Fruit fly (Drosophila melanogaster) whole organism, pupa: ENCODE data around the gene Brd8.
A peak's percentile ranks its signal among the peaks of the same experiment; 100 is the strongest.

Source experiments
- CG10348 ChIP-seq: fragments of 200-800 bp; sonication (Bioruptor generic); IDR thresholded peaks from 2 replicates; pipeline ENCODE4 v1.3.6; 2022; ENCODE audit warnings: missing biosample characterization, missing genetic modification characterization
- CG12605 ChIP-seq: fragments of 200-800 bp; sonication (Bioruptor generic); IDR thresholded peaks from 2 replicates; pipeline ENCODE4 v1.3.6; 2022; ENCODE audit warnings: missing biosample characterization, missing genetic modification characterization
- CG13204 ChIP-seq: fragments of 200-800 bp; sonication (Bioruptor generic); optimal IDR thresholded peaks from 2 replicates; lab custom pipeline; 2018; ENCODE audit warnings: missing biosample characterization, mild to moderate bottlenecking, missing genetic modification characterization, moderate library complexity
- CG14655 ChIP-seq: fragments of 200-800 bp; sonication (Bioruptor generic); optimal IDR thresholded peaks from 3 replicates; lab custom pipeline; 2017; ENCODE audit warnings: mild to moderate bottlenecking, missing biosample characterization, missing genetic modification reagents, missing genetic modification characterization
- CG15710 ChIP-seq: fragments of 200-800 bp; sonication (Bioruptor generic); optimal IDR thresholded peaks from 2 replicates; lab custom pipeline; 2018; ENCODE audit warnings: missing biosample characterization, mild to moderate bottlenecking, missing genetic modification characterization, moderate library complexity
- CG17806 ChIP-seq: fragments of 200-800 bp; sonication (Bioruptor generic); optimal IDR thresholded peaks from 2 replicates; lab custom pipeline; 2018; ENCODE audit warnings: missing biosample characterization, mild to moderate bottlenecking, missing genetic modification characterization, moderate library complexity
- CG32121 ChIP-seq: fragments of 200-800 bp; sonication (Bioruptor generic); IDR thresholded peaks from 2 replicates; pipeline ENCODE4 v1.3.6; 2022; ENCODE audit warnings: missing biosample characterization, missing genetic modification characterization
- CG34367 ChIP-seq: fragments of 200-800 bp; sonication (Bioruptor generic); optimal IDR thresholded peaks from 2 replicates; lab custom pipeline; 2018; ENCODE audit warnings: missing biosample characterization, mild to moderate bottlenecking, missing genetic modification characterization
- CG4496 ChIP-seq: fragments of 200-800 bp; sonication (Bioruptor generic); IDR thresholded peaks from 3 replicates; pipeline ENCODE4 v1.3.6; 2022; ENCODE audit warnings: missing biosample characterization, missing genetic modification characterization
- CG8159 ChIP-seq: fragments of 200-800 bp; sonication (Bioruptor generic); optimal IDR thresholded peaks from 3 replicates; lab custom pipeline; 2018; ENCODE audit warnings: missing biosample characterization, mild to moderate bottlenecking, missing genetic modification characterization, moderate library complexity
- CG8301 ChIP-seq: fragments of 200-800 bp; sonication (Bioruptor generic); optimal IDR thresholded peaks from 2 replicates; lab custom pipeline; 2018; ENCODE audit warnings: missing biosample characterization, mild to moderate bottlenecking, missing genetic modification characterization
- CG9948 ChIP-seq: fragments of 200-800 bp; sonication (Bioruptor generic); optimal IDR thresholded peaks from 2 replicates; lab custom pipeline; 2018; ENCODE audit warnings: missing biosample characterization, mild to moderate bottlenecking, missing genetic modification characterization, moderate library complexity
- D1 ChIP-seq: fragments of 200-800 bp; sonication (Bioruptor generic); optimal IDR thresholded peaks from 2 replicates; lab custom pipeline; 2018; ENCODE audit warnings: missing biosample characterization, mild to moderate bottlenecking, missing genetic modification characterization, moderate library complexity
- EcR ChIP-seq: fragments of 200-800 bp; sonication (Bioruptor generic); optimal IDR thresholded peaks from 3 replicates; lab custom pipeline; 2019; ENCODE audit warnings: missing biosample characterization, missing genetic modification characterization, mild to moderate bottlenecking, moderate library complexity, missing genetic modification reagents
- Ets98B ChIP-seq: fragments of 200-800 bp; sonication (Bioruptor generic); IDR thresholded peaks from 2 replicates; pipeline ENCODE4 v1.3.6; 2022; ENCODE audit warnings: missing biosample characterization, missing genetic modification characterization
- Pif1A ChIP-seq: fragments of 200-800 bp; sonication (Bioruptor generic); optimal IDR thresholded peaks from 3 replicates; lab custom pipeline; 2016; ENCODE audit warnings: missing biosample characterization, missing genetic modification characterization
- Pif1B ChIP-seq: fragments of 200-800 bp; sonication (Bioruptor generic); optimal IDR thresholded peaks from 3 replicates; lab custom pipeline; 2016; ENCODE audit warnings: missing biosample characterization, missing genetic modification characterization
- Snoo ChIP-seq: fragments of 200-800 bp; sonication (Bioruptor generic); optimal IDR thresholded peaks from 3 replicates; lab custom pipeline; 2017; ENCODE audit warnings: missing biosample characterization, mild to moderate bottlenecking, missing genetic modification characterization, inconsistent platforms
- fd96Ca ChIP-seq: fragments of 200-800 bp; sonication (Bioruptor generic); IDR thresholded peaks from 3 replicates; pipeline ENCODE4 v1.3.6; 2022; ENCODE audit warnings: missing biosample characterization, missing genetic modification characterization
- gl ChIP-seq: fragments of 200-800 bp; sonication (Bioruptor generic); optimal IDR thresholded peaks from 2 replicates; lab custom pipeline; 2018; ENCODE audit warnings: missing biosample characterization, mild to moderate bottlenecking, missing genetic modification characterization
- rn ChIP-seq: fragments of 200-800 bp; sonication (Bioruptor generic); IDR thresholded peaks from 2 replicates; pipeline ENCODE4 v1.3.6; 2022; ENCODE audit warnings: missing biosample characterization, missing genetic modification characterization

Brd8 gene

DNA sequence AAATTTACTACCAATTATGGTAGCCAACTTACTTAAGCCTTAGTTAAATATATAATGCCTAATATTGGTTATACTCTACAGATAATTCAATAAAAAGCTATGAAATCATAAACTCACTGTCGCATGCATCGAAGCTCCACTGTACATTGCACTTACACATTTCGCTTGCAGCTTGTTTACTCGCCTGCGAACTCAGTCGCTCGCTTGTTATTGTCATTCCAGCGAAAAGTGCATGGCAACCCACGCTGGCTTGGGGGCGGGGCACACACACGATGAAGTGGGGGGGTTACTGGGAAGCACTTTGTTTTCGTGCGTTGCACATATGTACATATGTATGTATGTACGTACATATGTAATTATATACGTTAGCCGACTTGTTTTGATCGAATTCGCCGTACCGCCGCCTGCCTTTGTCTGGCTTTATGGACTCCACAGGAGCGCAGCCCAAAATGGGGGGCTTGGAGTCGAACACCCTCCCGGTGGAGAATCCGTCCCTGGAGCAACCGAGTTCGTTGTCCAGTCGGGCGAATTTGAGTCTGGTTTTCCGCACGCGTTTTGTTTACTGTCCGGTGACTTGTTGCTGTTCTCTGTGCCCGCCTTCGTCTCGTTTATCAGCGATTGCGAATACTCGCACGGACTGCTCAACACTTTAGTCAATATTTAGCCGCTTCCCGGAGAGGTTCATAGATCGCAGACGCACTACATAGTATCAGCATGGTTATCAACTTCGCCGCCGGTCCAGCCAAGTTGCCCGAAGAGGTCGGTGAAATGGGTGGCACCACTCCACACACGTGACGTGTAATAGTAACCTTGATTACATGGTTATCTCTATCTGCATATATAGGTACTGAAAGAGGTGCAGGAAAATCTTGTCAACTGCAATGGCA lies 23.2 kb upstream of the Brd8 start, which contains the start of gene CG11899:
Gene CG11899, plus strand, starts transcription at position 648 of the 887 bp plus-strand sequence.
- peak; percentile 84 for TF ChIP-seq CG4496 (GFP tag; lab: Robert Waterston, UW)
- peak; percentile 56 for TF ChIP-seq CG34367 (tag; lab: Kevin White, UChicago)
- peak; percentile 69 for TF ChIP-seq CG32121 (GFP tag; lab: Robert Waterston, UW)
- peak; percentile 63 for TF ChIP-seq CG8159 (tag; lab: Kevin White, UChicago)
- peak; percentile 59 for TF ChIP-seq CG17806 (tag; lab: Kevin White, UChicago)
- TF ChIP-seq gl (tag; lab: Kevin White, UChicago) = peak; percentile 80
- TF ChIP-seq Snoo (tag; lab: Kevin White, UChicago) = peak; percentile 77
- peak; percentile 73 for TF ChIP-seq Pif1A (GFP tag; lab: Kevin White, UChicago)
- TF ChIP-seq Pif1B (GFP tag; lab: Kevin White, UChicago) = peak; percentile 82
- peak; percentile 83 for TF ChIP-seq CG13204 (GFP tag; lab: Kevin White, UChicago)
- TF ChIP-seq fd96Ca (GFP tag; lab: Robert Waterston, UW) = peak; percentile 88
- TF ChIP-seq CG12605 (GFP tag; lab: Robert Waterston, UW) = peak; percentile 68
- TF ChIP-seq rn (GFP tag; lab: Robert Waterston, UW) = peak; percentile 59; the same call in 1 of the 2 replicates
- TF ChIP-seq EcR (GFP tag; lab: Kevin White, UChicago) = peak; percentile 99
- peak; percentile 43 for TF ChIP-seq CG9948 (tag; lab: Kevin White, UChicago)
- TF ChIP-seq CG14655 (GFP tag; lab: Kevin White, UChicago) = peak; percentile 78
- TF ChIP-seq CG8301 (tag; lab: Kevin White, UChicago) = peak; percentile 53
- TF ChIP-seq Ets98B (GFP tag; lab: Robert Waterston, UW) = peak; percentile 88
- no peak for TF ChIP-seq CG10348
- peak; percentile 55 for TF ChIP-seq CG15710 (tag; lab: Kevin White, UChicago)
- no peak for TF ChIP-seq D1

DNA sequence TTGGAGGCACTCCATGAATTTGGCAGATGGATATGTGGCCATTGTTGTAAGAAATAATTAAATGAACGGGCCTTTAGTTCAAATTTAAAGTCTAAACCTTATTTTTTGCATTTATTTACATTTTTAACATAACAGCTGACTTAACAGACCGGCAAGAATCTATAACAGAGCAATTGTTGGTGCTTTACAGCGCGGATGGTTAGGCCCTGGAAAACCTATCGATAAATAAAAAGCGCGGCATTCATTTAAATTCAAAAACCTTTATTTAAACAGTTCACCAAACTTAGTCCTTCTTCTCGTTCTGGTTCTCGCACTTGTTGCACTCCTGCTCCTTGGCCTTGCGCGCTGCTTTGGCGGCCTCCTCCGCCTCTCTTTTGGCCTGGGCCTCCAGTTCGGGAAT lies 20.9 kb upstream of the Brd8 start, which contains the start of gene Mesh1:
Gene Mesh1, minus strand, starts transcription at position 108 of the 400 bp plus-strand sequence.
- TF ChIP-seq CG8301 (tag; lab: Kevin White, UChicago) (no peak), CG12605 (GFP tag; lab: Robert Waterston, UW) (no peak), Pif1A (GFP tag; lab: Kevin White, UChicago) (no peak), CG13204 (GFP tag; lab: Kevin White, UChicago) (no peak), CG15710 (tag; lab: Kevin White, UChicago) (no peak), Snoo (tag; lab: Kevin White, UChicago) (no peak), CG14655 (GFP tag; lab: Kevin White, UChicago) (no peak), rn (GFP tag; lab: Robert Waterston, UW) (no peak), CG34367 (tag; lab: Kevin White, UChicago) (no peak)

DNA sequence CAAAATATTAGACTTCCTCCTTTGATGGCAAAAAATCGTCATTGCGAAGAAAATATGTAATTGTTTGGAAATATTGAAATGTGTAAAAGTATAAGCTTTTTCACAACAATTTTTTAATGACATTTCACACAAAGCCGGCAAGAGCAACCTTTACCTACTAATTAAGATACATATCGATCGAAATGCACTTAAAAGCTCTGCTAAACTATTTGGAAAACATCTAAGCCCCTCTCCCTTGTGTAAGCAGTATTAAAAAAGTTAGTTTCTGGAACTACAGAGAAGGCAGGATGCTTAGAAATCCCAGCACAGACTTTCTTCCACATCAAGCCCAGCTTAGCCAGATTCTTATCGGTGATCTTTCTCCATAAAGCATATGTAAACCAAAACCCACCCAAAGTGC lies 19.3 kb upstream of the Brd8 start, which contains the start of gene Cyt-c1L:
Gene Cyt-c1L, minus strand, starts transcription at position 101 of the 400 bp plus-strand sequence.
- TF ChIP-seq Pif1B (GFP tag; lab: Kevin White, UChicago) (no peak), Ets98B (GFP tag; lab: Robert Waterston, UW) (no peak), CG17806 (tag; lab: Kevin White, UChicago) (no peak), Snoo (tag; lab: Kevin White, UChicago) (no peak), gl (tag; lab: Kevin White, UChicago) (no peak), CG9948 (tag; lab: Kevin White, UChicago) (no peak), CG10348 (no peak), CG13204 (GFP tag; lab: Kevin White, UChicago) (no peak), CG32121 (GFP tag; lab: Robert Waterston, UW) (no peak), EcR (GFP tag; lab: Kevin White, UChicago) (no peak), CG8301 (tag; lab: Kevin White, UChicago) (no peak), rn (GFP tag; lab: Robert Waterston, UW) (no peak), D1 (no peak), CG34367 (tag; lab: Kevin White, UChicago) (no peak), CG4496 (GFP tag; lab: Robert Waterston, UW) (no peak), CG15710 (tag; lab: Kevin White, UChicago) (no peak), Pif1A (GFP tag; lab: Kevin White, UChicago) (no peak)

DNA sequence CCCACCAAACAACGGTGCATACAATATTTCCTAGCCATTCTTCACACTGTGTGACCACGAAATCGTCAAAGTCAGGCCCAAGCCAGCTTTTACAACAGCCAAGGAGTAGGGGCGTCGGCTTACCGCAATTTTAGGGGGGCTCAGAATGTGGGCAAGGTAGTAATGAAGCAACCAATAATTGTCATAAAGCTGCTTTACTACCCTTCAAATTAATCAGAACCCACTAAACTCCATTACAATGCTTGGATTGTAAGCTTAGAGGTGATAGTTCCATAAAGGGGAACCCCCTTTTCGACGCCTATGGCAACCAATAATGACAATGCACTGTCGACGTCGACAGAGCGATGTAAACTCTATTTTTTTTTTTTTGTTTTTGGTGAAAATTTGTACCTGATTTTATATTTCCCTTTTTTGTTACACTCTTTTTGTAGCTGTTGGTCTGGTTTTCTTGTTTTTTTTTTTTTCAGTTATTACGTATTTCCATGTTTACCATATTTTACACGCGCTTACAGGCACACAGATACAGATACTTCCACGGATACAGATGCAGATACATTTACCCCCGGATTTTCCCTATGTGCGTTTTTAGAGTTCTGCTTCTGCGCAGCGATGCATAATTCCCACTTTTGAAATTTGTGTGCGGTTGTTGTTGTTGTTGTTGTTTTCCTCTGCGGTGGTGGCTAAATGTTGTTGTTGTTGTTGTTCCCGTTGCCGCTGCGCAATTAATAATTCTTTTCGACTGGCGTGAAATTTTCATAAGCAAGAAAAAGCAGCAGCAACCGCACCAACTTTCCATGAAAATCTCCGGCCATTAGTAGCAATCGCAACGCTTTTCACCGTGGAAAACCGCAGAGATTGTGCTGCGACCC lies 18.4 kb upstream of the Brd8 start:
- TF ChIP-seq CG8301 (tag; lab: Kevin White, UChicago) = peak; percentile 56
- TF ChIP-seq rn (GFP tag; lab: Robert Waterston, UW) = 0 out of 2 replicates have a peak, but pooled peaks have one; percentile 30
- TF ChIP-seq CG10348 = peak; percentile 51; the same call in 1 of the 2 replicates
- TF ChIP-seq CG9948 (tag; lab: Kevin White, UChicago) = peak; percentile 37
- TF ChIP-seq Pif1B (GFP tag; lab: Kevin White, UChicago) = peak; percentile 55
- TF ChIP-seq gl (tag; lab: Kevin White, UChicago) = no peak
- TF ChIP-seq CG15710 (tag; lab: Kevin White, UChicago) = peak; percentile 41
- TF ChIP-seq CG13204 (GFP tag; lab: Kevin White, UChicago) = no peak
- TF ChIP-seq D1 = no peak
- peak; percentile 67 for TF ChIP-seq CG14655 (GFP tag; lab: Kevin White, UChicago)
- peak; percentile 37 for TF ChIP-seq CG34367 (tag; lab: Kevin White, UChicago)
- no peak for TF ChIP-seq Snoo (tag; lab: Kevin White, UChicago)
- peak; percentile 70; the same call in 2 of the 3 replicates for TF ChIP-seq fd96Ca (GFP tag; lab: Robert Waterston, UW)
- peak; percentile 54 for TF ChIP-seq Pif1A (GFP tag; lab: Kevin White, UChicago)
- TF ChIP-seq CG17806 (tag; lab: Kevin White, UChicago) = peak; percentile 43
- TF ChIP-seq EcR (GFP tag; lab: Kevin White, UChicago) = no peak
- TF ChIP-seq CG4496 (GFP tag; lab: Robert Waterston, UW) = peak; percentile 63; the same call in 2 of the 3 replicates
- TF ChIP-seq CG8159 (tag; lab: Kevin White, UChicago) = peak; percentile 44
- TF ChIP-seq CG12605 (GFP tag; lab: Robert Waterston, UW) = no peak
- TF ChIP-seq Ets98B (GFP tag; lab: Robert Waterston, UW) = peak; percentile 67
- peak; percentile 72; the same call in 1 of the 2 replicates for TF ChIP-seq CG32121 (GFP tag; lab: Robert Waterston, UW)
- TF ChIP-seq, all 21 proteins: peak for 15
